Worm (Caenorhabditis elegans) whole organism, L1 larva: ENCODE measurements around the gene srw-14.

ENCODE experiments used
- ceh-82 ChIP-seq, 3 experiments: fragments of 150-350 bp in 1 of 3; sonication (generic microtip) in 2 of 3; optimal IDR thresholded peaks; 2 replicates each; lab custom pipeline; 2014 to 2017; ENCODE audit warnings: missing biosample characterization in 3 of 3, missing genetic modification characterization in 3 of 3
- grh-1 ChIP-seq: fragments of 200-800 bp; sonication (Bioruptor generic); IDR thresholded peaks from 2 replicates; pipeline ENCODE4 v1.3.6; 2022; ENCODE audit warnings: missing genetic modification reagents, missing genetic modification characterization, missing compliant biosample characterization
- jun-1 ChIP-seq: fragments of 150-350 bp; optimal IDR thresholded peaks from 2 replicates; lab custom pipeline; 2014; ENCODE audit warnings: missing biosample characterization, missing genetic modification reagents, missing genetic modification characterization
- lin-15B ChIP-seq: fragments of 150-350 bp; sonication (generic microtip); optimal IDR thresholded peaks from 3 replicates; lab custom pipeline; 2014; ENCODE audit warnings: missing biosample characterization, missing genetic modification characterization
- nhr-76 ChIP-seq: sonication (generic microtip); optimal IDR thresholded peaks from 2 replicates; lab custom pipeline; 2017; ENCODE audit warnings: missing biosample characterization, missing genetic modification characterization
- pag-3 ChIP-seq: sonication (generic microtip); optimal IDR thresholded peaks from 2 replicates; lab custom pipeline; 2017; ENCODE audit warnings: missing genetic modification characterization, mild to moderate bottlenecking, missing compliant biosample characterization, antibody characterized with exemption, borderline replicate concordance; ENCODE audit not compliant: insufficient read depth
- pqm-1 ChIP-seq: sonication (generic microtip); optimal IDR thresholded peaks from 3 replicates; lab custom pipeline; 2017; ENCODE audit warnings: missing biosample characterization, missing genetic modification characterization
- sox-4 ChIP-seq: sonication (generic microtip); optimal IDR thresholded peaks from 2 replicates; lab custom pipeline; 2016; ENCODE audit warnings: missing genetic modification characterization, missing compliant biosample characterization
- unc-62 ChIP-seq: fragments of 150-350 bp; optimal IDR thresholded peaks from 2 replicates; lab custom pipeline; 2014; ENCODE audit warnings: missing biosample characterization, missing genetic modification reagents, missing genetic modification characterization
- zag-1 ChIP-seq: fragments of 150-350 bp; optimal IDR thresholded peaks from 2 replicates; lab custom pipeline; 2014; ENCODE audit warnings: missing biosample characterization, missing genetic modification characterization
- ztf-4 ChIP-seq: fragments of 150-350 bp; optimal IDR thresholded peaks from 2 replicates; lab custom pipeline; 2014; ENCODE audit warnings: missing biosample characterization, missing genetic modification characterization

ce11 chrV:15241259-15241658, 15.5 kb downstream of the srw-14 start, which contains the start of gene chil-12:
- TF ChIP-seq jun-1 (tag; lab: Kevin White, UChicago): no peak
- TF ChIP-seq nhr-76 (tag; lab: Kevin White, UChicago): no peak
- no peak for TF ChIP-seq pqm-1
- TF ChIP-seq lin-15B: no peak
- TF ChIP-seq ztf-4 (tag; lab: Kevin White, UChicago): no peak
- no peak for TF ChIP-seq pag-3 (tag; lab: Kevin White, UChicago)
- no peak for TF ChIP-seq unc-62 (GFP tag; lab: Kevin White, UChicago)
- no peak for TF ChIP-seq sox-4
- TF ChIP-seq ceh-82 (tag; optimal IDR thresholded peaks at IDR 0.05; lab: Kevin White, UChicago): no peak
- no peak for TF ChIP-seq zag-1 (tag; lab: Kevin White, UChicago)
- TF ChIP-seq grh-1 (GFP tag; lab: Robert Waterston, UW): no peak
